Worm (Caenorhabditis elegans): ENCODE results near the gene T05B9.1.
A peak's percentile ranks its signal among the peaks of the same experiment; 100 is the strongest.

T05B9.1 gene

DNA sequence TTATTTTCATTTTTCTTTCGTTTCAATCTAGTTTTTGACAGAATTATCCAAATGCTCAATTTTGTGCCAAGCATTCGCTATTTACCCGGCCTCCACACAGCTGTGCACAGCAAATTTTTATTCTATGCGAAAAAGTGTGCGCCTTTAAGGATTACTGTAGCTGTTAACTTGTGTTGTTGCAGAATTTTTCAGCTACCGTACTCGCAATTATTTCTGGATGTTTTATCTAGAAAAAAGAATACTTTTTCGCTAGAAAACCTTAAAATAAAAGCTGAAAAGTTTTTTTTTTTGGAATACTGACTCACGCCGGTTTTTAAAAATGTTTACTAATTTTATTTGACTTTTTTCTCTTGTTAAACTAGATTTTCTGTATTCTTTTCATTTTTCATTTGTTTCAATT lies 19.5 kb downstream of the T05B9.1 start:
- TF ChIP-seq hlh-4 (tag; optimal IDR thresholded peaks at IDR 0.05): no peak
- no peak for TF ChIP-seq ceh-8 (GFP tag; optimal IDR thresholded peaks at IDR 0.05)
- no peak for TF ChIP-seq nhr-90 (tag; optimal IDR thresholded peaks at IDR 0.05; ENCODE audit: poor library complexity)
- no peak for TF ChIP-seq jun-1 (tag; optimal IDR thresholded peaks at IDR 0.05)
- TF ChIP-seq fos-1 (tag; optimal IDR thresholded peaks at IDR 0.05): no peak
- TF ChIP-seq nhr-85 (tag): no peak
- no peak for TF ChIP-seq dsc-1 (tag; optimal IDR thresholded peaks at IDR 0.05)
- TF ChIP-seq hpl-2 (GFP tag; optimal IDR thresholded peaks at IDR 0.05): no peak
- no peak for TF ChIP-seq grh-1 (GFP tag; IDR thresholded peaks at IDR 0.05)
- TF ChIP-seq nhr-71 (tag; optimal IDR thresholded peaks at IDR 0.05): no peak
- no peak for TF ChIP-seq vab-15 (tag; optimal IDR thresholded peaks at IDR 0.05)
- TF ChIP-seq snpc-4 (tag; optimal IDR thresholded peaks at IDR 0.05): no peak
- no peak for TF ChIP-seq zag-1 (tag; optimal IDR thresholded peaks at IDR 0.05)
- no peak for TF ChIP-seq ceh-88 (GFP tag; IDR thresholded peaks at IDR 0.05)
- TF ChIP-seq xbp-1 (tag; optimal IDR thresholded peaks at IDR 0.05): no peak
- TF ChIP-seq mep-1 (tag; optimal IDR thresholded peaks at IDR 0.05): no peak
- TF ChIP-seq egl-13 (tag; optimal IDR thresholded peaks at IDR 0.05): no peak
- TF ChIP-seq unc-62 (GFP tag; optimal IDR thresholded peaks at IDR 0.05): no peak
- no peak for TF ChIP-seq unc-30 (tag; optimal IDR thresholded peaks at IDR 0.05)
- TF ChIP-seq nhr-84 (tag; optimal IDR thresholded peaks at IDR 0.05): no peak

DNA sequence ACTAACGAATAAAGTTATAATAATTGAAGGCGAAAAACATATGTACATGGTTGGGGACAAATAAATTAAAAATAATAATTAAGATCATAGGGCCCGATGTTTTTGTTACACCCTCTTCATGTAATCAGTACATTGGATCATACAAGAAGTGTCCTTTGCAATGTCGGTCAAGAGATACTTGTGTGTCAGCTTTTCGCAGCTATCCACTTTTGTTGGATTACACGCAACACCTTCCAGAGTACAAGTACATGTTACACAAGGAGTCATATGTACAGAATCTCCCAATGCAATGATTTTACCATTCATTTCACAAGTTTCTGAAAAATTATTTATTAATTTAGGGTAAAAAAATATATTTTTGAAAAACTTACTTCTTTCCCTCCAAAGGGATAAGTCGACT lies 20.0 kb downstream of the T05B9.1 start:
- TF ChIP-seq nhr-90 (tag; optimal IDR thresholded peaks at IDR 0.05; ENCODE audit: poor library complexity) (peak; percentile 0), pax-3 (tag; optimal IDR thresholded peaks at IDR 0.05) (no peak), alr-1 (tag; optimal IDR thresholded peaks at IDR 0.05; ENCODE audit: borderline replicate concordance) (no peak), efl-1 (optimal IDR thresholded peaks at IDR 0.05) (no peak), efl-1 (GFP tag; optimal IDR thresholded peaks at IDR 0.05 in 1 of 2) (peak in 1 of 2 experiments; percentile 89)

DNA sequence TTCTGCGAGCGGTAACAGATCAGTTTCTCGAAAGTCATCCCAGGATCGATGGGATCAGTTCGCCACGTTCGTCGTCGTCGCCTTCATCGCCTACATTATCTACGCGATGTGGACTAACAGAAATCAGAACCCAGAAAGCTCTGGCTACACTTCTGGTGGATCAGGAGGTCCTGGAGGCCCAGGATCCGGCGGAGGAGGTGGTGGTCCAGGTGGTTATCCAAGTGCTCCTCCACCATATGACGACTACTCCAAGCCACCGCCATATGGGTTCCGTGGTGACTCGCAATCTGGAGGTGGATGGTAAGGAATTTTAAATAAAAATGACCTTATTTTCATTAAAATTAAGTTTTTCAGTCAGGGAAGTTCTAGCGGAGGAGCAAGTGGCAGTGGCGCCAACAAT lies 20.8 kb downstream of the T05B9.1 start:
- TF ChIP-seq mep-1 (tag; optimal IDR thresholded peaks at IDR 0.05) (no peak), fkh-8 (tag; optimal IDR thresholded peaks at IDR 0.05) (no peak), isw-1 (GFP tag; IDR thresholded peaks at IDR 0.05) (no peak), ztf-4 (tag; optimal IDR thresholded peaks at IDR 0.05) (no peak), lin-39 (tag; optimal IDR thresholded peaks at IDR 0.05) (no peak), skn-1 (tag; optimal IDR thresholded peaks at IDR 0.05) (no peak), elt-3 (tag; optimal IDR thresholded peaks at IDR 0.05) (no peak), ceh-8 (GFP tag; optimal IDR thresholded peaks at IDR 0.05) (no peak), ceh-82 (tag; optimal IDR thresholded peaks at IDR 0.05) (no peak), sptf-1 (tag; optimal IDR thresholded peaks at IDR 0.05) (no peak), elt-2 (tag; optimal IDR thresholded peaks at IDR 0.05) (no peak), ceh-63 (GFP tag; optimal IDR thresholded peaks at IDR 0.05) (no peak), nhr-77 (tag; optimal IDR thresholded peaks at IDR 0.05) (no peak), ets-5 (GFP tag; IDR thresholded peaks at IDR 0.05) (no peak), grh-1 (GFP tag; IDR thresholded peaks at IDR 0.05) (no peak)

DNA sequence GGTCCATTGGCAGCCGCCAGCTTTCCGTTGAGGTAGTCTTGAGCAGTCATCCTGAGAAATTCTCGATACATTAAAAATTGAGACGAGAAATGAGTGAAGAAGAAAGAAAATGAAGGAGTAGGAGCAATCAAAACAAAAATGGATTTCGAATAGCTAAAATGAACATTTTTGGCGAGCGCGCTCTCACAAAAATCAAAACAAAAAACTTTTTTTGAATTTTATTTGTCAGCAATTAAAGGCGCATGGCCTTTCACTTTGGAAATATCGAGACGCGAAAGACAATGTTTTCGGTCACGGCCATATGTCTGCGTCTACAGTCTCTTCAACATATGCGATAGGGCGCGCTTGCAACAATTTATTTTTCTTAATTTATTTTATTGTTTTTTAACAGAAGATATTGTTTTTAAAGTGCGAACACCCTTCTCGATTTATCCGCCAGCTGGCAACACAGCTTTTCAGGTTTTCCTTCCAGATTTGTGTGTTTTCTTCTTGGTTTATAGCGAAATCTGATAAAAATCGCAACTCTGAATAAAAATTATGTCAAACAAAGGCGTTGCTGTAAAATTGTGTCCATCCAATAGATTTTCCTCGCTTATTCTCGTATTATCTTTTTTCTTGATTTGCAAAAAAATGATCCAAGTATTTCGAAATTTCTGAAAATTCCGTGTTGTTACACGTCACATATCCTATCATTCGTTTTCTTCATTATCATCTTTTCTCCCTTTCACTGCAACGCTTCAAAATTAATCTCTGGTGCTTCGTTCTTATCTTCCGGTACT lies 21.9 kb downstream of the T05B9.1 start, which contains the start of the genes rpn-9 and T06D8.9:
Gene rpn-9 (minus strand): TSS at position 51 of the 779 bp plus-strand sequence.
Gene T06D8.9 (plus strand): TSS at position 729 of the 779 bp plus-strand sequence.
- TF ChIP-seq C04F5.9 (tag; optimal IDR thresholded peaks at IDR 0.05): peak; percentile 42
- peak; percentile 96 for TF ChIP-seq skn-1 (tag; optimal IDR thresholded peaks at IDR 0.05)
- TF ChIP-seq rnt-1 (tag; optimal IDR thresholded peaks at IDR 0.05): peak; percentile 80
- TF ChIP-seq lin-15B (tag; optimal IDR thresholded peaks at IDR 0.05): peak; percentile 94
- no peak for TF ChIP-seq ets-5 (GFP tag; IDR thresholded peaks at IDR 0.05)
- peak; percentile 73 for TF ChIP-seq tbx-2 (tag; optimal IDR thresholded peaks at IDR 0.05)
- TF ChIP-seq nhr-77 (tag; optimal IDR thresholded peaks at IDR 0.05): peak; percentile 72
- TF ChIP-seq egl-13 (tag; optimal IDR thresholded peaks at IDR 0.05): peak; percentile 29
- TF ChIP-seq snpc-4 (tag; optimal IDR thresholded peaks at IDR 0.05): peak; percentile 75
- TF ChIP-seq hpl-2 (GFP tag; optimal IDR thresholded peaks at IDR 0.05): peak; percentile 31
- no peak for TF ChIP-seq sox-4 (tag; optimal IDR thresholded peaks at IDR 0.05)
- no peak for TF ChIP-seq alr-1 (tag; optimal IDR thresholded peaks at IDR 0.05; ENCODE audit: borderline replicate concordance)
- TF ChIP-seq unc-130 (tag; optimal IDR thresholded peaks at IDR 0.05): peak; percentile 54
- peak; percentile 63 to 88 (median 67) for TF ChIP-seq ceh-82 (tag; optimal IDR thresholded peaks at IDR 0.05)
- TF ChIP-seq nhr-20 (tag; optimal IDR thresholded peaks at IDR 0.05): peak; percentile 89
- no peak for TF ChIP-seq vab-15 (tag; optimal IDR thresholded peaks at IDR 0.05)
- TF ChIP-seq mab-9 (GFP tag; IDR thresholded peaks at IDR 0.05): 0 out of 2 replicates have a peak, but pooled peaks have one; percentile 49
- TF ChIP-seq ztf-11 (tag; optimal IDR thresholded peaks at IDR 0.05): peak in 1 of 2 experiments; percentile 29
- peak; percentile 89 for TF ChIP-seq mep-1 (tag; optimal IDR thresholded peaks at IDR 0.05)
- TF ChIP-seq grh-1 (GFP tag; IDR thresholded peaks at IDR 0.05): no peak
- TF ChIP-seq nhr-12 (tag; optimal IDR thresholded peaks at IDR 0.05): no peak

Measured in whole organism, L1 larva.